Worm (Caenorhabditis elegans) whole organism, young adult: ENCODE data around the gene clec-55.

Experiments
- B0019.2 ChIP-seq: fragments of 200-800 bp; sonication (Bioruptor generic); conservative IDR thresholded peaks from 2 replicates; pipeline ENCODE4 v1.3.6; 2022; ENCODE audit warnings: missing genetic modification reagents, missing genetic modification characterization, missing compliant biosample characterization
- B0261.1 ChIP-seq: sonication (generic microtip); optimal IDR thresholded peaks from 2 replicates; lab custom pipeline; 2016; ENCODE audit warnings: mild to moderate bottlenecking, missing genetic modification characterization, moderate library complexity, missing compliant biosample characterization
- B0336.3 ChIP-seq: fragments of 200-800 bp; sonication (Bioruptor generic); IDR thresholded peaks from 2 replicates; pipeline ENCODE4 v1.3.6; 2022; ENCODE audit warnings: missing genetic modification characterization, missing compliant biosample characterization
- D2030.7 ChIP-seq: fragments of 200-800 bp; sonication (Bioruptor generic); IDR thresholded peaks from 2 replicates; pipeline ENCODE4 v1.3.6; 2022; ENCODE audit warnings: missing genetic modification reagents, missing genetic modification characterization, missing compliant biosample characterization
- F22D6.2 ChIP-seq: sonication (generic microtip); optimal IDR thresholded peaks from 2 replicates; lab custom pipeline; 2016; ENCODE audit warnings: mild to moderate bottlenecking, missing genetic modification characterization, missing compliant biosample characterization
- F33H1.4 ChIP-seq: fragments of 200-800 bp; sonication (Bioruptor generic); IDR thresholded peaks from 2 replicates; pipeline ENCODE4 v1.3.6; 2022; ENCODE audit warnings: missing genetic modification reagents, missing genetic modification characterization, missing compliant biosample characterization
- F37B4.10 ChIP-seq: fragments of 200-800 bp; sonication (Bioruptor generic); IDR thresholded peaks from 2 replicates; pipeline ENCODE4 v1.3.6; 2022; ENCODE audit warnings: missing genetic modification characterization, missing compliant biosample characterization
- F49E8.2 ChIP-seq: sonication (generic microtip); optimal IDR thresholded peaks from 3 replicates; lab custom pipeline; 2017; ENCODE audit warnings: missing genetic modification characterization, mild to moderate bottlenecking, missing compliant biosample characterization, antibody characterized with exemption, moderate library complexity; ENCODE audit not compliant: insufficient read depth
- F52B5.7 ChIP-seq: sonication (generic microtip); optimal IDR thresholded peaks from 2 replicates; lab custom pipeline; 2016; ENCODE audit warnings: mild to moderate bottlenecking, missing genetic modification characterization, missing compliant biosample characterization
- F57A8.1 ChIP-seq: fragments of 200-800 bp; sonication (Bioruptor generic); optimal IDR thresholded peaks from 2 replicates; lab custom pipeline; 2018; ENCODE audit warnings: mild to moderate bottlenecking, missing genetic modification characterization, moderate library complexity, missing compliant biosample characterization
- F57C9.4 ChIP-seq: sonication (generic microtip); optimal IDR thresholded peaks from 2 replicates; lab custom pipeline; 2017; ENCODE audit warnings: mild to moderate bottlenecking, missing genetic modification characterization, missing compliant biosample characterization
- K11D2.4 ChIP-seq: fragments of 200-800 bp; sonication (Bioruptor generic); IDR thresholded peaks from 2 replicates; pipeline ENCODE4 v1.3.6; 2022; ENCODE audit warnings: missing genetic modification reagents, missing genetic modification characterization, missing compliant biosample characterization
- T26A5.8 ChIP-seq: sonication (generic microtip); optimal IDR thresholded peaks from 2 replicates; lab custom pipeline; 2016; ENCODE audit warnings: missing genetic modification characterization, missing compliant biosample characterization
- Y53G8AR.9 ChIP-seq: fragments of 200-800 bp; sonication (Bioruptor generic); conservative IDR thresholded peaks from 2 replicates; pipeline ENCODE4 v1.3.6; 2022; ENCODE audit warnings: missing genetic modification reagents, missing genetic modification characterization, missing compliant biosample characterization
- ama-1 ChIP-seq, 3 experiments: fragments of 150-350 bp in 1 of 3; sonication (generic microtip) in 2 of 3; optimal IDR thresholded peaks; 2 replicates each; lab custom pipeline; 2014 to 2018; ENCODE audit warnings: missing biosample characterization in 2 of 3, missing genetic modification characterization in 2 of 3, missing genetic modification reagents in 2 of 3
- aptf-2 ChIP-seq: fragments of 200-800 bp; sonication (Bioruptor generic); conservative IDR thresholded peaks from 2 replicates; pipeline ENCODE4 v1.3.6; 2022; ENCODE audit warnings: missing genetic modification reagents, missing genetic modification characterization, missing compliant biosample characterization
- atf-7 ChIP-seq: sonication (generic microtip); optimal IDR thresholded peaks from 2 replicates; lab custom pipeline; 2017; ENCODE audit warnings: mild to moderate bottlenecking, missing genetic modification characterization, missing compliant biosample characterization
- athp-1 ChIP-seq: sonication (generic microtip); optimal IDR thresholded peaks from 2 replicates; lab custom pipeline; 2017; ENCODE audit warnings: mild to moderate bottlenecking, missing genetic modification characterization, missing compliant biosample characterization
- attf-5 ChIP-seq: fragments of 200-800 bp; sonication (Bioruptor generic); optimal IDR thresholded peaks from 2 replicates; lab custom pipeline; 2018; ENCODE audit warnings: mild to moderate bottlenecking, missing genetic modification characterization, missing compliant biosample characterization
- attf-6 ChIP-seq: fragments of 200-800 bp; sonication (Bioruptor generic); IDR thresholded peaks from 2 replicates; pipeline ENCODE4 v1.3.6; 2022; ENCODE audit warnings: missing genetic modification reagents, missing genetic modification characterization, missing compliant biosample characterization
- ceh-91 ChIP-seq: fragments of 200-800 bp; sonication (Bioruptor generic); IDR thresholded peaks from 2 replicates; pipeline ENCODE4 v1.3.6; 2022; ENCODE audit warnings: missing genetic modification reagents, missing genetic modification characterization, missing compliant biosample characterization
- chd-7 ChIP-seq: sonication (generic microtip); optimal IDR thresholded peaks from 2 replicates; lab custom pipeline; 2016; ENCODE audit warnings: mild to moderate bottlenecking, missing genetic modification characterization, moderate library complexity, missing compliant biosample characterization
- dpl-1 ChIP-seq: fragments of 150-350 bp; optimal IDR thresholded peaks from 2 replicates; lab custom pipeline; 2014; ENCODE audit warnings: missing biosample characterization, missing genetic modification reagents, missing genetic modification characterization
- egl-44 ChIP-seq: fragments of 200-800 bp; sonication (Bioruptor generic); IDR thresholded peaks from 2 replicates; pipeline ENCODE4 v1.3.6; 2022; ENCODE audit warnings: missing genetic modification reagents, missing genetic modification characterization, missing compliant biosample characterization
- ets-4 ChIP-seq: fragments of 200-800 bp; sonication (Bioruptor generic); optimal IDR thresholded peaks from 2 replicates; lab custom pipeline; 2018; ENCODE audit warnings: mild to moderate bottlenecking, missing genetic modification characterization, missing compliant biosample characterization
- him-1 ChIP-seq: sonication (generic microtip); optimal IDR thresholded peaks from 2 replicates; lab custom pipeline; 2016; ENCODE audit warnings: missing genotype, missing genetic modification reagents, missing genetic modification characterization, missing compliant biosample characterization
- hlh-12 ChIP-seq: sonication (generic microtip); optimal IDR thresholded peaks from 2 replicates; lab custom pipeline; 2016; ENCODE audit warnings: missing genetic modification characterization, missing compliant biosample characterization
- lag-1 ChIP-seq: fragments of 200-800 bp; sonication (Bioruptor generic); IDR thresholded peaks from 2 replicates; pipeline ENCODE4 v1.3.6; 2022; ENCODE audit warnings: missing genetic modification reagents, missing genetic modification characterization, missing compliant biosample characterization
- let-526 ChIP-seq: fragments of 200-800 bp; sonication (Bioruptor generic); IDR thresholded peaks from 2 replicates; pipeline ENCODE4 v1.3.6; 2022; ENCODE audit warnings: missing genetic modification reagents, missing genetic modification characterization, missing compliant biosample characterization
- let-607 ChIP-seq, 2 experiments: fragments of 200-800 bp in 1 of 2; sonication (Bioruptor generic) in 1 of 2; sonication (generic microtip) in 1 of 2; optimal IDR thresholded peaks; 2 replicates each; lab custom pipeline; 2016 to 2018; ENCODE audit warnings: mild to moderate bottlenecking in 2 of 2, missing compliant biosample characterization in 2 of 2, missing genetic modification characterization in 2 of 2, moderate library complexity in 2 of 2, missing genotype in 1 of 2
- madf-6 ChIP-seq: fragments of 200-800 bp; sonication (Bioruptor generic); IDR thresholded peaks from 2 replicates; pipeline ENCODE4 v1.3.6; 2022; ENCODE audit warnings: missing genetic modification reagents, missing genetic modification characterization, missing compliant biosample characterization
- mes-4 ChIP-seq: sonication (generic microtip); optimal IDR thresholded peaks from 2 replicates; lab custom pipeline; 2016; ENCODE audit warnings: missing genotype, missing genetic modification characterization, missing compliant biosample characterization
- nhr-120 ChIP-seq: fragments of 200-800 bp; sonication (Bioruptor generic); IDR thresholded peaks from 2 replicates; pipeline ENCODE4 v1.3.6; 2022; ENCODE audit warnings: missing genetic modification characterization, missing compliant biosample characterization
- nhr-179 ChIP-seq: sonication (generic microtip); optimal IDR thresholded peaks from 2 replicates; lab custom pipeline; 2016; ENCODE audit warnings: mild to moderate bottlenecking, missing genetic modification characterization, missing compliant biosample characterization
- nhr-27 ChIP-seq: fragments of 200-800 bp; sonication (Bioruptor generic); optimal IDR thresholded peaks from 2 replicates; lab custom pipeline; 2018; ENCODE audit warnings: mild to moderate bottlenecking, missing genetic modification characterization, moderate library complexity, missing compliant biosample characterization
- pbrm-1 ChIP-seq: fragments of 200-800 bp; sonication (Bioruptor generic); IDR thresholded peaks from 2 replicates; pipeline ENCODE4 v1.3.6; 2022; ENCODE audit warnings: missing genetic modification reagents, missing genetic modification characterization, missing compliant biosample characterization
- rcor-1 ChIP-seq: fragments of 200-800 bp; sonication (Bioruptor generic); IDR thresholded peaks from 2 replicates; pipeline ENCODE4 v1.3.6; 2022; ENCODE audit warnings: missing genetic modification reagents, missing genetic modification characterization, missing compliant biosample characterization
- rec-8 ChIP-seq, 2 experiments: sonication (generic microtip); optimal IDR thresholded peaks; 2 replicates each; lab custom pipeline; 2016; ENCODE audit warnings: mild to moderate bottlenecking in 2 of 2, missing genetic modification characterization in 2 of 2, missing genetic modification reagents in 2 of 2, missing genotype in 2 of 2, missing biosample characterization in 1 of 2, missing compliant biosample characterization in 1 of 2, moderate library complexity in 1 of 2
- repo-1 ChIP-seq: sonication (generic microtip); optimal IDR thresholded peaks from 2 replicates; lab custom pipeline; 2017; ENCODE audit warnings: mild to moderate bottlenecking, missing genetic modification characterization, missing compliant biosample characterization
- snpc-1.3 ChIP-seq: sonication (generic microtip); optimal IDR thresholded peaks from 2 replicates; lab custom pipeline; 2017; ENCODE audit warnings: missing genetic modification characterization, mild to moderate bottlenecking, missing compliant biosample characterization, antibody characterized with exemption, moderate library complexity, missing genotype, missing genetic modification reagents; ENCODE audit not compliant: insufficient read depth
- somi-1 ChIP-seq: fragments of 200-800 bp; sonication (Bioruptor generic); optimal IDR thresholded peaks from 2 replicates; lab custom pipeline; 2018; ENCODE audit warnings: mild to moderate bottlenecking, missing genetic modification characterization, missing compliant biosample characterization
- sptf-2 ChIP-seq: fragments of 200-800 bp; sonication (Bioruptor generic); optimal IDR thresholded peaks from 2 replicates; lab custom pipeline; 2018; ENCODE audit warnings: mild to moderate bottlenecking, missing genetic modification characterization, missing compliant biosample characterization
- tbp1 ChIP-seq: fragments of 200-800 bp; sonication (Bioruptor generic); optimal IDR thresholded peaks from 2 replicates; lab custom pipeline; 2018; ENCODE audit warnings: mild to moderate bottlenecking, missing genetic modification characterization, missing compliant biosample characterization
- unc-130 ChIP-seq: sonication (generic microtip); optimal IDR thresholded peaks from 2 replicates; lab custom pipeline; 2016; ENCODE audit warnings: missing genetic modification reagents, missing genetic modification characterization, missing compliant biosample characterization
- unc-62 ChIP-seq: fragments of 150-350 bp; optimal IDR thresholded peaks from 2 replicates; lab custom pipeline; 2014; ENCODE audit warnings: missing biosample characterization, missing genetic modification reagents, missing genetic modification characterization
- zim-3 ChIP-seq: sonication (generic microtip); optimal IDR thresholded peaks from 2 replicates; lab custom pipeline; 2017; ENCODE audit warnings: mild to moderate bottlenecking, missing genetic modification characterization, moderate library complexity, missing compliant biosample characterization
- ztf-18 ChIP-seq: sonication (generic microtip); optimal IDR thresholded peaks from 2 replicates; lab custom pipeline; 2016; ENCODE audit warnings: missing genotype, mild to moderate bottlenecking, missing genetic modification characterization, missing compliant biosample characterization
- ztf-26 ChIP-seq: sonication (generic microtip); optimal IDR thresholded peaks from 2 replicates; lab custom pipeline; 2017; ENCODE audit warnings: missing genetic modification characterization, missing compliant biosample characterization

The clec-55 gene

ce11 chrV:14468196-14468874 lies 10.7 kb upstream of the clec-55 start, which contains the start of gene srz-97 (continued):
- TF ChIP-seq B0261.1 (peak; percentile 17), unc-130 (GFP tag; lab: Kevin White, UChicago) (no peak), lag-1 (GFP tag; lab: Robert Waterston, UW) (no peak), rcor-1 (GFP tag; lab: Robert Waterston, UW) (peak; percentile 81), atf-7 (tag; lab: Kevin White, UChicago) (no peak), pbrm-1 (GFP tag; lab: Robert Waterston, UW) (peak; percentile 79), let-607 (tag; optimal IDR thresholded peaks at IDR 0.05; lab: Kevin White, UChicago) (no peak), athp-1 (tag; lab: Kevin White, UChicago) (peak; percentile 15), F52B5.7 (tag; lab: Kevin White, UChicago) (no peak), aptf-2 (GFP tag; lab: Robert Waterston, UW) (peak; percentile 64; the same call in 1 of the 2 replicates), mes-4 (tag; lab: Kevin White, UChicago) (peak; percentile 17), ama-1 (optimal IDR thresholded peaks at IDR 0.05; lab: Kevin White, UChicago) (no peak), ama-1 (GFP tag; optimal IDR thresholded peaks at IDR 0.05; lab: Kevin White, UChicago) (no peak), F57C9.4 (tag; lab: Kevin White, UChicago) (no peak), zim-3 (tag; lab: Kevin White, UChicago) (no peak), rec-8 (tag; optimal IDR thresholded peaks at IDR 0.05; lab: Kevin White, UChicago) (no peak), B0019.2 (GFP tag; lab: Robert Waterston, UW) (no peak), T26A5.8 (tag; lab: Kevin White, UChicago) (no peak), K11D2.4 (GFP tag; lab: Robert Waterston, UW) (no peak), him-1 (tag; lab: Kevin White, UChicago) (peak; percentile 79), F22D6.2 (no peak), madf-6 (GFP tag; lab: Robert Waterston, UW) (peak; percentile 83), ztf-26 (no peak), Y53G8AR.9 (0 out of 2 replicates have a peak, but pooled peaks have one; percentile 61), egl-44 (GFP tag; lab: Robert Waterston, UW) (0 out of 2 replicates have a peak, but pooled peaks have one; percentile 29), repo-1 (no peak), chd-7 (tag; lab: Kevin White, UChicago) (peak; percentile 34), hlh-12 (no peak), F49E8.2 (peak; percentile 65), ceh-91 (GFP tag; lab: Robert Waterston, UW) (no peak), attf-5 (GFP tag; lab: Kevin White, UChicago) (no peak), ztf-18 (tag; lab: Kevin White, UChicago) (peak; percentile 27), somi-1 (GFP tag; lab: Kevin White, UChicago) (no peak), tbp1 (GFP tag; lab: Kevin White, UChicago) (peak; percentile 74), ets-4 (no peak), unc-62 (GFP tag; lab: Kevin White, UChicago) (no peak), sptf-2 (GFP tag; lab: Kevin White, UChicago) (no peak), F57A8.1 (GFP tag; lab: Kevin White, UChicago) (no peak), B0336.3 (peak; percentile 62), let-526 (GFP tag; lab: Robert Waterston, UW) (no peak), F37B4.10 (GFP tag; lab: Robert Waterston, UW) (0 out of 2 replicates have a peak, but pooled peaks have one; percentile 73), nhr-120 (GFP tag; lab: Robert Waterston, UW) (no peak), snpc-1.3 (tag; lab: Kevin White, UChicago) (peak; percentile 39), attf-6 (GFP tag; lab: Robert Waterston, UW) (peak; percentile 84), F33H1.4 (peak; percentile 35; the same call in 1 of the 2 replicates), D2030.7 (peak; percentile 75), nhr-27 (no peak), nhr-179 (tag; lab: Kevin White, UChicago) (no peak), dpl-1 (GFP tag; lab: Kevin White, UChicago) (no peak)
